Worm (Caenorhabditis elegans): ENCODE measurements around the gene ZK622.5.

DNA sequence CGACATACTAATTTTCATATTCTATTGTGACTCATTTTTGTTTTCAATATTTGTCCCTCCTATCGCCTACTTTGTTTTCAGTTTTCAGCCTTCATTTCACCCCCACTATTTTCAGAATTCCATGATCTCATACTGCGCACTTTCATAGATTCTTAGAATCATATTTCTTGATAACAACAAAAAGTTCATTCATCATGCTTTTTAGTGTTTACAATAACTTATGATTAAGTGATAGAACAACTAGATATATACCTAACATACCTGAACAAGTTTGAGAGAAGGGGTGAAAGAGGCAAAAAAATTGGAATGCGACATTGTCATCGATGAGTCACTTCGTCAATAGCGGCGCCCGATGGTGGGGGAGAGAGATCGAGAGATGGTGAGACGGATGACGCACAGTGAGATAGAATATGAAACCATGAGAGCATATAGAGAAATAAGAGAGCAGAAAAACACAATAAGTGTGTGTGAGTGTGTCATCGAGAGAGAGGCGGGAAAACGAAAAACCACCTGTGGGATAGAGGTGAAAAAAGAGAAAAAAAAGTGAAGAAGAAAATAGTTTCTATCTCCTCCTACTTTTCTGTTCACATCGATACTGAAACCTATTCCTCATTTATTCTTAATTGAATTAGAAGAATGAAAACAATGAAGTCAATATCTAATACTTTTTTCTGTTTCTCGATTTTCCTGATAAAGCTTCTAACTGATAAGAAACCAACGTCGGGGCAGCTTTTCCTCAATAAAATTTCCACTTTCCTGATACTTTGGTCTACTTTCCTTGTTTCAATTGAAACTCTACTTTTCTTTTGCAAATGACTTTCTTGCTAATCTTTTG is 47.6 kb downstream of the ZK622.5 start:
- TF ChIP-seq pqm-1 (tag; optimal IDR thresholded peaks at IDR 0.05) (peak; percentile 30), ama-1 (optimal IDR thresholded peaks at IDR 0.05) (peak; percentile 15), pros-1 (tag; optimal IDR thresholded peaks at IDR 0.05) (no peak), ceh-34 (tag; optimal IDR thresholded peaks at IDR 0.05) (peak; percentile 33), hlh-13 (GFP tag; optimal IDR thresholded peaks at IDR 0.05) (no peak), ceh-2 (tag; optimal IDR thresholded peaks at IDR 0.05) (no peak), ceh-45 (GFP tag; IDR thresholded peaks at IDR 0.05) (no peak), npax-4 (tag; optimal IDR thresholded peaks at IDR 0.05) (no peak), nhr-11 (tag; optimal IDR thresholded peaks at IDR 0.05) (no peak)

Measured in whole organism, late embryonic.